Fruit fly (Drosophila melanogaster) whole organism: Measurements from ENCODE around the gene CG12481.

Experiments
- EcR ChIP-seq, 2 experiments: fragments of >200 bp; optimal IDR thresholded peaks; 2 replicates each; lab custom pipeline; 2017; ENCODE audit warnings: missing biosample characterization in 2 of 2, missing genetic modification characterization in 2 of 2, missing genetic modification reagents in 2 of 2
- psq ChIP-seq: fragments of >200 bp; optimal IDR thresholded peaks from 2 replicates; lab custom pipeline; 2017

- TF ChIP-seq psq (lab: Kevin White, UChicago): no peak
- no peak for TF ChIP-seq EcR (GFP tag; optimal IDR thresholded peaks at IDR 0.05; lab: Kevin White, UChicago)
Observed at dm6 chrX:14233843-14234337, 46.8 kb downstream of the CG12481 start, which contains the start of gene CG42271.
